Fruit fly (Drosophila melanogaster) whole organism, embryonic: ENCODE data around the gene CG33654.
A peak's percentile ranks its signal among the peaks of the same experiment; 100 is the strongest.

Experiments used
- B-H2 ChIP-seq: fragments of 200-800 bp; sonication (Bioruptor generic); optimal IDR thresholded peaks from 2 replicates; lab custom pipeline; 2018; ENCODE audit warnings: missing biosample characterization, mild to moderate bottlenecking, missing genetic modification characterization
- CG11560 ChIP-seq: fragments of 200-800 bp; sonication (Bioruptor generic); IDR thresholded peaks from 3 replicates; pipeline ENCODE4 v1.3.6; 2022; ENCODE audit warnings: missing biosample characterization, missing genetic modification characterization
- CG13894 ChIP-seq: fragments of 200-800 bp; sonication (Bioruptor generic); optimal IDR thresholded peaks from 3 replicates; lab custom pipeline; 2018; ENCODE audit warnings: missing biosample characterization, mild to moderate bottlenecking, missing genetic modification characterization, moderate library complexity
- CG1603 ChIP-seq: fragments of 200-800 bp; sonication (Bioruptor generic); optimal IDR thresholded peaks from 2 replicates; lab custom pipeline; 2019; ENCODE audit warnings: missing biosample characterization, mild to moderate bottlenecking, missing genetic modification characterization, moderate library complexity
- CG1647 ChIP-seq: fragments of 200-800 bp; sonication (Bioruptor generic); optimal IDR thresholded peaks from 3 replicates; lab custom pipeline; 2016; ENCODE audit warnings: missing biosample characterization, missing genetic modification characterization
- CG16813 ChIP-seq: fragments of 200-800 bp; sonication (Bioruptor generic); IDR thresholded peaks from 3 replicates; pipeline ENCODE4 v1.3.6; 2022; ENCODE audit warnings: missing biosample characterization, missing genetic modification characterization; ENCODE audit not compliant: partially characterized antibody
- CG17385 ChIP-seq: fragments of 200-800 bp; sonication (Bioruptor generic); optimal IDR thresholded peaks from 3 replicates; lab custom pipeline; 2018; ENCODE audit warnings: missing biosample characterization, mild to moderate bottlenecking, missing genetic modification characterization
- CG17802 ChIP-seq: fragments of 200-800 bp; sonication (Bioruptor generic); optimal IDR thresholded peaks from 2 replicates; lab custom pipeline; 2018; ENCODE audit warnings: missing biosample characterization, mild to moderate bottlenecking, missing genetic modification characterization, moderate library complexity
- CG1792 ChIP-seq: fragments of 200-800 bp; sonication (Bioruptor generic); optimal IDR thresholded peaks from 2 replicates; lab custom pipeline; 2016; ENCODE audit warnings: missing biosample characterization, missing genetic modification characterization
- CG2129 ChIP-seq: fragments of 200-800 bp; sonication (Bioruptor generic); IDR thresholded peaks from 2 replicates; pipeline ENCODE4 v1.3.6; 2022; ENCODE audit warnings: missing biosample characterization, missing genetic modification characterization; ENCODE audit not compliant: partially characterized antibody
- CG2712 ChIP-seq: fragments of 200-800 bp; optimal IDR thresholded peaks from 3 replicates; lab custom pipeline; 2019; ENCODE audit warnings: missing biosample characterization, mild to moderate bottlenecking, missing genetic modification characterization, moderate library complexity
- CG3281 ChIP-seq: fragments of 200-800 bp; sonication (Bioruptor generic); optimal IDR thresholded peaks from 3 replicates; lab custom pipeline; 2017; ENCODE audit warnings: missing biosample characterization, mild to moderate bottlenecking, missing genetic modification characterization
- CG3407 ChIP-seq: fragments of 200-800 bp; sonication (Bioruptor generic); optimal IDR thresholded peaks from 2 replicates; lab custom pipeline; 2018; ENCODE audit warnings: missing biosample characterization, mild to moderate bottlenecking, missing genetic modification characterization
- CG4820 ChIP-seq: fragments of 200-800 bp; sonication (Bioruptor generic); optimal IDR thresholded peaks from 3 replicates; lab custom pipeline; 2016; ENCODE audit warnings: missing biosample characterization, missing genetic modification characterization
- CG4854 ChIP-seq: fragments of 200-800 bp; sonication (Bioruptor generic); optimal IDR thresholded peaks from 2 replicates; lab custom pipeline; 2016; ENCODE audit warnings: missing biosample characterization, missing genetic modification characterization, inconsistent platforms
- CG5953 ChIP-seq: fragments of 200-800 bp; sonication (Bioruptor generic); IDR thresholded peaks from 2 replicates; pipeline ENCODE4 v1.3.6; 2022; ENCODE audit warnings: missing biosample characterization, missing genetic modification characterization
- CG7928 ChIP-seq: fragments of 200-800 bp; sonication (Bioruptor generic); optimal IDR thresholded peaks from 2 replicates; lab custom pipeline; 2017; ENCODE audit warnings: missing biosample characterization, mild to moderate bottlenecking, missing genetic modification characterization
- CG9817 ChIP-seq: fragments of 200-800 bp; sonication (Bioruptor generic); optimal IDR thresholded peaks from 2 replicates; lab custom pipeline; 2018; ENCODE audit warnings: missing biosample characterization, mild to moderate bottlenecking, missing genetic modification characterization, moderate library complexity
- Dfd ChIP-seq, 2 experiments: fragments of >200 bp; optimal IDR thresholded peaks; 2 replicates each; lab custom pipeline; 2017; ENCODE audit warnings: missing biosample characterization in 2 of 2, missing genetic modification characterization in 2 of 2
- Dip2 ChIP-seq: fragments of 200-800 bp; sonication (Bioruptor generic); IDR thresholded peaks from 2 replicates; pipeline ENCODE4 v1.3.6; 2022; ENCODE audit warnings: missing biosample characterization, missing genetic modification characterization
- Doc2 ChIP-seq: fragments of 200-800 bp; sonication (Bioruptor generic); IDR thresholded peaks from 2 replicates; pipeline ENCODE4 v1.3.6; 2022; ENCODE audit warnings: missing biosample characterization, missing genetic modification characterization
- GATAe ChIP-seq: fragments of 200-800 bp; sonication (Bioruptor generic); conservative IDR thresholded peaks from 2 replicates; pipeline ENCODE4 v1.3.6; 2022; ENCODE audit warnings: missing biosample characterization, missing genetic modification characterization
- HHEX ChIP-seq: fragments of 200-800 bp; sonication (Bioruptor generic); optimal IDR thresholded peaks from 3 replicates; lab custom pipeline; 2017; ENCODE audit warnings: missing biosample characterization, mild to moderate bottlenecking, missing genetic modification characterization, missing genetic modification reagents
- Hey ChIP-seq: fragments of 200-800 bp; sonication (Bioruptor generic); optimal IDR thresholded peaks from 3 replicates; lab custom pipeline; 2018; ENCODE audit warnings: missing biosample characterization, mild to moderate bottlenecking, missing genetic modification characterization
- Hmr ChIP-seq: fragments of 200-800 bp; sonication (Bioruptor generic); optimal IDR thresholded peaks from 3 replicates; lab custom pipeline; 2017; ENCODE audit warnings: mild to moderate bottlenecking, missing biosample characterization, missing genetic modification reagents, missing genetic modification characterization
- Nf-YB ChIP-seq: fragments of 200-800 bp; sonication (Bioruptor generic); optimal IDR thresholded peaks from 3 replicates; lab custom pipeline; 2019; ENCODE audit warnings: missing biosample characterization, mild to moderate bottlenecking, missing genetic modification characterization, moderate library complexity
- Optix ChIP-seq: fragments of 200-800 bp; sonication (Bioruptor generic); IDR thresholded peaks from 3 replicates; pipeline ENCODE4 v1.3.6; 2022; ENCODE audit warnings: missing biosample characterization, missing genetic modification characterization
- Sox100B ChIP-seq: fragments of 200-800 bp; sonication (Bioruptor generic); optimal IDR thresholded peaks from 3 replicates; lab custom pipeline; 2018; ENCODE audit warnings: missing biosample characterization, mild to moderate bottlenecking, missing genetic modification characterization
- TFAM ChIP-seq: fragments of 200-800 bp; sonication (Bioruptor generic); optimal IDR thresholded peaks from 2 replicates; lab custom pipeline; 2017; ENCODE audit warnings: missing biosample characterization, missing genetic modification characterization, inconsistent platforms
- ap ChIP-seq: fragments of 200-800 bp; sonication (Bioruptor generic); IDR thresholded peaks from 2 replicates; pipeline ENCODE4 v1.3.6; 2022; ENCODE audit warnings: missing biosample characterization, missing genetic modification characterization
- ase ChIP-seq: fragments of 200-800 bp; sonication (Bioruptor generic); IDR thresholded peaks from 3 replicates; pipeline ENCODE4 v1.3.6; 2022; ENCODE audit warnings: missing biosample characterization, missing genetic modification characterization
- ato ChIP-seq: fragments of 200-800 bp; sonication (Bioruptor generic); IDR thresholded peaks from 2 replicates; pipeline ENCODE4 v1.3.6; 2022; ENCODE audit warnings: missing biosample characterization, missing genetic modification characterization; ENCODE audit not compliant: partially characterized antibody
- br ChIP-seq: fragments of >200 bp; optimal IDR thresholded peaks from 2 replicates; lab custom pipeline; 2017
- btn ChIP-seq: fragments of 200-800 bp; sonication (Bioruptor generic); optimal IDR thresholded peaks from 2 replicates; lab custom pipeline; 2016; ENCODE audit warnings: missing biosample characterization, missing genetic modification characterization
- caup ChIP-seq: fragments of 200-800 bp; sonication (Bioruptor generic); optimal IDR thresholded peaks from 3 replicates; lab custom pipeline; 2017; ENCODE audit warnings: missing biosample characterization, mild to moderate bottlenecking, missing genetic modification characterization, moderate library complexity; ENCODE audit not compliant: severe bottlenecking
- cwo ChIP-seq: fragments of 200-800 bp; sonication (Bioruptor generic); optimal IDR thresholded peaks from 3 replicates; lab custom pipeline; 2017; ENCODE audit warnings: missing biosample characterization, missing genetic modification characterization, mild to moderate bottlenecking, moderate library complexity, missing genetic modification reagents
- dati ChIP-seq: fragments of 200-800 bp; sonication (Bioruptor generic); IDR thresholded peaks from 2 replicates; pipeline ENCODE4 v1.3.6; 2022; ENCODE audit warnings: missing biosample characterization, missing genetic modification characterization
- ewg ChIP-seq: fragments of 200-800 bp; sonication (Bioruptor generic); optimal IDR thresholded peaks from 3 replicates; lab custom pipeline; 2017; ENCODE audit warnings: mild to moderate bottlenecking, missing biosample characterization, missing genetic modification reagents, missing genetic modification characterization
- ftz-f1 ChIP-seq: fragments of 200-800 bp; sonication (Bioruptor generic); optimal IDR thresholded peaks from 2 replicates; lab custom pipeline; 2016; ENCODE audit warnings: missing biosample characterization, missing genetic modification characterization
- grn ChIP-seq: fragments of 200-800 bp; sonication (Bioruptor generic); optimal IDR thresholded peaks from 3 replicates; lab custom pipeline; 2017; ENCODE audit warnings: missing biosample characterization, missing genetic modification characterization
- gro ChIP-seq: fragments of 200-800 bp; sonication (Bioruptor generic); optimal IDR thresholded peaks from 2 replicates; lab custom pipeline; 2016; ENCODE audit warnings: missing biosample characterization, missing genetic modification characterization
- h ChIP-seq: fragments of >200 bp; optimal IDR thresholded peaks from 2 replicates; lab custom pipeline; 2017
- her ChIP-seq: fragments of 200-800 bp; sonication (Bioruptor generic); optimal IDR thresholded peaks from 2 replicates; lab custom pipeline; 2016; ENCODE audit warnings: missing biosample characterization, missing genetic modification characterization
- kah ChIP-seq: fragments of 200-800 bp; sonication (Bioruptor generic); optimal IDR thresholded peaks from 2 replicates; lab custom pipeline; 2018; ENCODE audit warnings: missing biosample characterization, mild to moderate bottlenecking, missing genetic modification characterization
- pho ChIP-seq: fragments of 200-800 bp; sonication (Bioruptor generic); optimal IDR thresholded peaks from 2 replicates; lab custom pipeline; 2016; ENCODE audit warnings: missing biosample characterization, missing genetic modification characterization
- prd ChIP-seq, 3 experiments: fragments of >200 bp in 2 of 3; fragments of 200-800 bp in 1 of 3; sonication (Bioruptor generic) in 1 of 3; optimal IDR thresholded peaks in 2 of 3; IDR thresholded peaks in 1 of 3; 2 replicates in 2 of 3; 3 replicates in 1 of 3; pipeline versions ENCODE4 v1.3.6 to Lab custom; 2017 to 2022; ENCODE audit warnings: missing biosample characterization in 1 of 3, missing genetic modification characterization in 1 of 3
- rib ChIP-seq: fragments of 200-800 bp; sonication (Bioruptor generic); IDR thresholded peaks from 2 replicates; pipeline ENCODE4 v1.3.6; 2022; ENCODE audit warnings: missing biosample characterization, missing genetic modification characterization
- sens-2 ChIP-seq: fragments of 200-800 bp; sonication (Bioruptor generic); IDR thresholded peaks from 2 replicates; pipeline ENCODE4 v1.3.6; 2022; ENCODE audit warnings: missing biosample characterization, missing genetic modification characterization
- slou ChIP-seq: fragments of 200-800 bp; sonication (Bioruptor generic); optimal IDR thresholded peaks from 3 replicates; lab custom pipeline; 2016; ENCODE audit warnings: missing biosample characterization, missing genetic modification characterization
- stc ChIP-seq: fragments of 200-800 bp; sonication (Bioruptor generic); IDR thresholded peaks from 2 replicates; pipeline ENCODE4 v1.3.6; 2022; ENCODE audit warnings: missing biosample characterization, missing genetic modification characterization
- trh ChIP-seq: fragments of 200-800 bp; sonication (Bioruptor generic); optimal IDR thresholded peaks from 2 replicates; lab custom pipeline; 2016; ENCODE audit warnings: missing biosample characterization, missing genetic modification characterization

Gene CG33654

dm6 chr3R:9618331-9618730 lies 35.3 kb upstream of the CG33654 start (continued):
- TF ChIP-seq ap (GFP tag; lab: Robert Waterston, UW) (peak; percentile 71), Optix (GFP tag; lab: Robert Waterston, UW) (peak; percentile 89), slou (GFP tag; lab: Kevin White, UChicago) (peak; percentile 10), ewg (GFP tag; lab: Kevin White, UChicago) (peak; percentile 64), prd (optimal IDR thresholded peaks at IDR 0.05; lab: Kevin White, UChicago) (no peak), prd (GFP tag; IDR thresholded peaks at IDR 0.05; lab: Robert Waterston, UW) (peak; percentile 91), ato (no peak), CG3281 (GFP tag; lab: Kevin White, UChicago) (peak; percentile 57), CG7928 (GFP tag; lab: Kevin White, UChicago) (no peak), Hmr (peak; percentile 48), CG1792 (GFP tag; lab: Kevin White, UChicago) (peak; percentile 51), Doc2 (GFP tag; lab: Robert Waterston, UW) (peak; percentile 44; the same call in 1 of the 2 replicates), CG4854 (GFP tag; lab: Kevin White, UChicago) (no peak), GATAe (peak; percentile 23; the same call in 1 of the 2 replicates), CG13894 (tag; lab: Kevin White, UChicago) (no peak), CG17385 (GFP tag; lab: Kevin White, UChicago) (peak; percentile 70), dati (GFP tag; lab: Robert Waterston, UW) (peak; percentile 70), Dfd (GFP tag; optimal IDR thresholded peaks at IDR 0.05; lab: Kevin White, UChicago) (no peak), Dip2 (GFP tag; lab: Robert Waterston, UW) (no peak), CG5953 (peak; percentile 79), sens-2 (GFP tag; lab: Robert Waterston, UW) (peak; percentile 84), h (lab: Kevin White, UChicago) (no peak), caup (GFP tag; lab: Kevin White, UChicago) (peak; percentile 45), trh (GFP tag; lab: Kevin White, UChicago) (peak; percentile 23), CG4820 (peak; percentile 81), kah (GFP tag; lab: Kevin White, UChicago) (peak; percentile 51), Hey (tag; lab: Kevin White, UChicago) (no peak), B-H2 (GFP tag; lab: Kevin White, UChicago) (no peak), cwo (GFP tag; lab: Kevin White, UChicago) (peak; percentile 34), gro (GFP tag; lab: Kevin White, UChicago) (no peak), stc (GFP tag; lab: Robert Waterston, UW) (peak; percentile 77), Sox100B (GFP tag; lab: Kevin White, UChicago) (peak; percentile 33), btn (GFP tag; lab: Kevin White, UChicago) (peak; percentile 38), CG9817 (peak; percentile 63), CG1647 (GFP tag; lab: Kevin White, UChicago) (peak; percentile 62), ftz-f1 (no peak), TFAM (GFP tag; lab: Kevin White, UChicago) (no peak), Nf-YB (peak; percentile 44), grn (GFP tag; lab: Kevin White, UChicago) (no peak), rib (GFP tag; lab: Robert Waterston, UW) (no peak), ase (GFP tag; lab: Robert Waterston, UW) (peak; percentile 74; the same call in 2 of the 3 replicates), CG16813 (GFP tag; lab: Robert Waterston, UW) (no peak), br (no peak), pho (GFP tag; lab: Kevin White, UChicago) (peak; percentile 35), CG2129 (no peak), CG11560 (tag; lab: Robert Waterston, UW) (peak; percentile 34; the same call in 1 of the 3 replicates), her (GFP tag; lab: Kevin White, UChicago) (peak; percentile 63), CG17802 (tag; lab: Kevin White, UChicago) (peak; percentile 42), CG3407 (GFP tag; lab: Kevin White, UChicago) (peak; percentile 61), CG1603 (peak; percentile 87), HHEX (GFP tag; lab: Kevin White, UChicago) (peak; percentile 60), CG2712 (tag; lab: Kevin White, UChicago) (peak; percentile 62)
